Fruit fly (Drosophila melanogaster): ENCODE results near the gene dikar.

- TF ChIP-seq EcR (GFP tag; optimal IDR thresholded peaks at IDR 0.05) (no peak), D1 (tag; optimal IDR thresholded peaks at IDR 0.05) (no peak), CG17806 (tag; optimal IDR thresholded peaks at IDR 0.05) (no peak), CG15710 (tag; optimal IDR thresholded peaks at IDR 0.05) (no peak), Pif1A (GFP tag; optimal IDR thresholded peaks at IDR 0.05) (no peak), CG34367 (tag; optimal IDR thresholded peaks at IDR 0.05) (no peak), CG4496 (GFP tag; IDR thresholded peaks at IDR 0.05) (no peak), rn (GFP tag; IDR thresholded peaks at IDR 0.05) (no peak), CG8159 (tag; optimal IDR thresholded peaks at IDR 0.05) (no peak), CG9948 (tag; optimal IDR thresholded peaks at IDR 0.05) (no peak), CG13204 (GFP tag; optimal IDR thresholded peaks at IDR 0.05) (no peak), Pif1B (GFP tag; optimal IDR thresholded peaks at IDR 0.05) (no peak)
Measured at dm6 chr3L:6767153-6767552, 24.2 kb upstream of the dikar start.

All from whole organism, pupa.